Fruit fly (Drosophila melanogaster) whole organism, adult: ENCODE measurements around the gene jub.
A peak's percentile ranks its signal among the peaks of the same experiment; 100 is the strongest.

Experiments used
- CG11617 ChIP-seq: fragments of 200-800 bp; sonication (Bioruptor generic); optimal IDR thresholded peaks from 2 replicates; lab custom pipeline; 2017; ENCODE audit warnings: mild to moderate bottlenecking, missing biosample characterization, missing genetic modification reagents, missing genetic modification characterization
- CG12768 ChIP-seq: fragments of 200-800 bp; sonication (Bioruptor generic); optimal IDR thresholded peaks from 2 replicates; lab custom pipeline; 2017; ENCODE audit warnings: missing biosample characterization, missing genetic modification characterization, mild to moderate bottlenecking, moderate library complexity, missing genetic modification reagents
- CG14711 ChIP-seq: fragments of 200-800 bp; sonication (Bioruptor generic); optimal IDR thresholded peaks from 2 replicates; lab custom pipeline; 2018; ENCODE audit warnings: missing biosample characterization, mild to moderate bottlenecking, missing genetic modification characterization, moderate library complexity
- CG1620 ChIP-seq: fragments of 200-800 bp; sonication (Bioruptor generic); optimal IDR thresholded peaks from 2 replicates; lab custom pipeline; 2016; ENCODE audit warnings: missing biosample characterization, missing genetic modification characterization
- CG33017 ChIP-seq: fragments of 200-800 bp; sonication (Bioruptor generic); optimal IDR thresholded peaks from 2 replicates; lab custom pipeline; 2018; ENCODE audit warnings: missing biosample characterization, mild to moderate bottlenecking, missing genetic modification characterization, moderate library complexity
- CG5204 ChIP-seq: fragments of 200-800 bp; sonication (Bioruptor generic); optimal IDR thresholded peaks from 2 replicates; lab custom pipeline; 2016; ENCODE audit warnings: missing biosample characterization, missing genetic modification characterization
- CG7045 ChIP-seq: fragments of 200-800 bp; sonication (Bioruptor generic); optimal IDR thresholded peaks from 2 replicates; lab custom pipeline; 2017; ENCODE audit warnings: missing biosample characterization, mild to moderate bottlenecking, missing genetic modification characterization
- CG7101 ChIP-seq: fragments of 200-800 bp; sonication (Bioruptor generic); optimal IDR thresholded peaks from 2 replicates; lab custom pipeline; 2018; ENCODE audit warnings: missing biosample characterization, mild to moderate bottlenecking, missing genetic modification characterization, moderate library complexity
- Clk ChIP-seq: fragments of 200-800 bp; sonication (Bioruptor generic); optimal IDR thresholded peaks from 2 replicates; lab custom pipeline; 2017; ENCODE audit warnings: missing biosample characterization, missing genetic modification characterization
- Crg-1 ChIP-seq: fragments of 200-800 bp; sonication (Bioruptor generic); optimal IDR thresholded peaks from 2 replicates; lab custom pipeline; 2016; ENCODE audit warnings: missing biosample characterization, missing genetic modification characterization
- Hr96 ChIP-seq: fragments of 200-800 bp; sonication (Bioruptor generic); optimal IDR thresholded peaks from 2 replicates; lab custom pipeline; 2016; ENCODE audit warnings: missing biosample characterization, missing genetic modification characterization
- Mnt ChIP-seq: fragments of 200-800 bp; sonication (Bioruptor generic); optimal IDR thresholded peaks from 2 replicates; lab custom pipeline; 2016; ENCODE audit warnings: missing biosample characterization, mild to moderate bottlenecking, missing genetic modification characterization
- bab1 ChIP-seq: fragments of 200-800 bp; sonication (Bioruptor generic); optimal IDR thresholded peaks from 3 replicates; lab custom pipeline; 2019; ENCODE audit warnings: missing biosample characterization, mild to moderate bottlenecking, missing genetic modification characterization, moderate library complexity
- cic ChIP-seq: fragments of 200-800 bp; sonication (Bioruptor generic); optimal IDR thresholded peaks from 2 replicates; lab custom pipeline; 2017; ENCODE audit warnings: missing biosample characterization, mild to moderate bottlenecking, missing genetic modification characterization, moderate library complexity
- cnc ChIP-seq, 2 experiments: fragments of >200 bp; optimal IDR thresholded peaks; 2 replicates each; lab custom pipeline; 2017
- kay ChIP-seq: fragments of 200-800 bp; sonication (Bioruptor generic); peaks from one replicate; lab custom pipeline; 2016; ENCODE audit warnings: missing biosample characterization, missing genetic modification characterization, borderline replicate concordance
- ovo ChIP-seq: fragments of 200-800 bp; sonication (Bioruptor generic); optimal IDR thresholded peaks from 2 replicates; lab custom pipeline; 2016; ENCODE audit warnings: missing biosample characterization, missing genetic modification characterization
- pad ChIP-seq: fragments of 200-800 bp; sonication (Bioruptor generic); optimal IDR thresholded peaks from 3 replicates; lab custom pipeline; 2017; ENCODE audit warnings: missing biosample characterization, missing genetic modification characterization, mild to moderate bottlenecking, moderate library complexity, missing genetic modification reagents
- tj ChIP-seq: fragments of 200-800 bp; sonication (Bioruptor generic); optimal IDR thresholded peaks from 3 replicates; lab custom pipeline; 2017; ENCODE audit warnings: missing biosample characterization, mild to moderate bottlenecking, missing genetic modification characterization, moderate library complexity
- toe ChIP-seq: fragments of 200-800 bp; sonication (Bioruptor generic); optimal IDR thresholded peaks from 2 replicates; lab custom pipeline; 2016; ENCODE audit warnings: missing biosample characterization, missing genetic modification characterization

The jub gene

dm6 chrX:13781739-13782502 lies 48.2 kb downstream of the jub start, which contains the start of the genes CtsB and amrt:
Gene CtsB (minus strand): TSS chrX:13782170.
Gene amrt (plus strand): TSS chrX:13782459.
- TF ChIP-seq CG1620 (GFP tag; lab: Kevin White, UChicago), result peak; percentile 78
- peak; percentile 44 for TF ChIP-seq CG14711 (tag; lab: Kevin White, UChicago)
- TF ChIP-seq Clk, result peak; percentile 2
- TF ChIP-seq Mnt, result peak; percentile 70
- peak; percentile 90 for TF ChIP-seq Hr96
- TF ChIP-seq toe (GFP tag; lab: Kevin White, UChicago), result peak; percentile 76
- peak; percentile 49 for TF ChIP-seq CG12768 (GFP tag; lab: Kevin White, UChicago)
- TF ChIP-seq ovo (GFP tag; lab: Kevin White, UChicago), result peak; percentile 75
- TF ChIP-seq CG7045, result peak; percentile 60
- peak; percentile 75 for TF ChIP-seq CG7101 (tag; lab: Kevin White, UChicago)
- no peak for TF ChIP-seq kay (GFP tag; lab: Kevin White, UChicago)
- TF ChIP-seq tj, result peak; percentile 99
- peak; percentile 94 for TF ChIP-seq CG11617 (GFP tag; lab: Kevin White, UChicago)
- peak; percentile 57 for TF ChIP-seq CG5204
- peak; percentile 58 to 74 for TF ChIP-seq cnc (optimal IDR thresholded peaks at IDR 0.05; lab: Kevin White, UChicago)
- TF ChIP-seq bab1 (GFP tag; lab: Kevin White, UChicago), result peak; percentile 89
- TF ChIP-seq CG33017, result peak; percentile 32
- peak; percentile 19 for TF ChIP-seq Crg-1 (GFP tag; lab: Kevin White, UChicago)
- TF ChIP-seq cic, result peak; percentile 75
- peak; percentile 58 for TF ChIP-seq pad (GFP tag; lab: Kevin White, UChicago)

- TF ChIP-seq kay (GFP tag; lab: Kevin White, UChicago) (peak; percentile 92), bab1 (GFP tag; lab: Kevin White, UChicago) (peak; percentile 40), Crg-1 (GFP tag; lab: Kevin White, UChicago) (no peak), ovo (GFP tag; lab: Kevin White, UChicago) (no peak), Clk (no peak), CG7045 (peak; percentile 33), cic (peak; percentile 77), CG14711 (tag; lab: Kevin White, UChicago) (peak; percentile 75), Hr96 (no peak), CG5204 (no peak), CG11617 (GFP tag; lab: Kevin White, UChicago) (peak; percentile 69), CG1620 (GFP tag; lab: Kevin White, UChicago) (peak; percentile 25), toe (GFP tag; lab: Kevin White, UChicago) (no peak), tj (peak; percentile 56), cnc (optimal IDR thresholded peaks at IDR 0.05; lab: Kevin White, UChicago) (no peak), CG12768 (GFP tag; lab: Kevin White, UChicago) (peak; percentile 72), CG33017 (peak; percentile 71), CG7101 (tag; lab: Kevin White, UChicago) (peak; percentile 85), pad (GFP tag; lab: Kevin White, UChicago) (peak; percentile 26), Mnt (peak; percentile 32)
Observed at dm6 chrX:13779696-13780095, 50.4 kb downstream of the jub start.

- TF ChIP-seq kay (GFP tag; lab: Kevin White, UChicago), result peak; percentile 39
- no peak for TF ChIP-seq cnc (optimal IDR thresholded peaks at IDR 0.05; lab: Kevin White, UChicago)
Observed at dm6 chrX:13778568-13778967, 51.5 kb downstream of the jub start.
